Worm (Caenorhabditis elegans): ENCODE results near the gene sdz-27.
A peak's percentile ranks its signal among the peaks of the same experiment; 100 is the strongest.

Gene sdz-27

DNA sequence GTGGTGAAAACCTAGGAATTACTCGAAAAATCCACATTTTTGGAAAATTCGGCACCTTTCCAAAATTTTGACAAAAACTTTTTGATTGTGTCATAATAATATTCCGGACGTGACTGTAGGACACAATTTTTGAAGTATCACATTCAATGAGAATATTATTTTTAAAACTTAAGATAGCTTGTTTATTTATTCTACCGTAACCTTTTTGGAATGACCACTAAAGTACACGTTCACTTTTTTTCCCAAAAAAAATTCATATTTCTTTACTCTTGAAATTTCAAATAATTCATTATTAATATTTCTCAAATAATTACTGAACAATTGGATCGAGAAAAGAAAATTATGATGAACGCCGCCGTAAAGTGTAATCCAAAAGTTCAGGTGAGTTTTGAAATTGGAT is 20.4 kb downstream of the sdz-27 start, which contains the start of gene R07H5.9:
Gene R07H5.9, plus strand, starts transcription at position 301 of the 400 bp plus-strand sequence.
- TF ChIP-seq snpc-4 (tag; optimal IDR thresholded peaks at IDR 0.05), result no peak
- no peak for TF ChIP-seq aly-2 (tag; optimal IDR thresholded peaks at IDR 0.05)
- TF ChIP-seq lin-39 (tag; optimal IDR thresholded peaks at IDR 0.05), result no peak
- no peak for TF ChIP-seq egl-27 (tag; optimal IDR thresholded peaks at IDR 0.05)
- TF ChIP-seq ztf-11 (tag; optimal IDR thresholded peaks at IDR 0.05), result no peak
- TF ChIP-seq nhr-237 (tag; optimal IDR thresholded peaks at IDR 0.05), result no peak
- TF ChIP-seq jun-1 (tag; optimal IDR thresholded peaks at IDR 0.05), result no peak
- TF ChIP-seq egl-5 (tag; optimal IDR thresholded peaks at IDR 0.05), result no peak
- TF ChIP-seq nhr-67 (tag; optimal IDR thresholded peaks at IDR 0.05), result no peak
- no peak for TF ChIP-seq unc-62 (GFP tag; optimal IDR thresholded peaks at IDR 0.05)
- TF ChIP-seq fkh-2 (tag; optimal IDR thresholded peaks at IDR 0.05), result no peak
- no peak for TF ChIP-seq ztf-4 (tag; optimal IDR thresholded peaks at IDR 0.05)
- TF ChIP-seq zag-1 (tag; optimal IDR thresholded peaks at IDR 0.05), result no peak
- TF ChIP-seq eor-1 (tag; optimal IDR thresholded peaks at IDR 0.05), result no peak
- TF ChIP-seq elt-2 (tag; optimal IDR thresholded peaks at IDR 0.05), result no peak
- TF ChIP-seq nhr-76 (tag; optimal IDR thresholded peaks at IDR 0.05), result no peak

DNA sequence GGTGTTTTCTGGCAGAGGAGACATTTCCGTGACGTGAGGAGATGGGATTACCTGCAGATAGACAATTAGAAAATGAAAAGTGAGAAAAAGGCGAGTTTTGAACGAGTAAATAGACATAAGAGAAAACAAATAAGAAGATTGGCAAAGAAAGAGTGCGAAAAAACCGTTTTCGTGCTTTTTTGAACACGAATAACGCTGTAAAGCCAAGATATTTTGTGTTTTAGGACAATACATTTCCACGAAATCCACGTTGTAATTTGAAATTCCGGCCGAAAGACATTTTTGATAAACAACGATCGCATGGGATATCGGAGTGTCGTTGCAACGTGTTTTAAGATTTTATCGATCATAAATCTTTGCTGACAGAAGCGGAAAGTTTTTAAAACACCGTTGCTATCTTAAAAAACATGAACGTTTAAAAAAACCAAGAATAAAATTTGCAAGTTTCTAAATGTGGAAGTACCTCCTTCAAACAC is 24.0 kb downstream of the sdz-27 start, which contains the start of gene adk-1:
Gene adk-1, minus strand, starts transcription at position 51 of the 476 bp plus-strand sequence.
- no peak for TF ChIP-seq lin-39 (tag; optimal IDR thresholded peaks at IDR 0.05)
- no peak for TF ChIP-seq ztf-4 (tag; optimal IDR thresholded peaks at IDR 0.05)
- TF ChIP-seq mdl-1 (tag; optimal IDR thresholded peaks at IDR 0.05), result no peak
- TF ChIP-seq zag-1 (tag; optimal IDR thresholded peaks at IDR 0.05), result no peak
- TF ChIP-seq sea-2 (GFP tag; optimal IDR thresholded peaks at IDR 0.05), result no peak
- TF ChIP-seq fkh-10 (GFP tag; optimal IDR thresholded peaks at IDR 0.05), result no peak
- no peak for TF ChIP-seq unc-62 (GFP tag; optimal IDR thresholded peaks at IDR 0.05)
- TF ChIP-seq elt-3 (tag; optimal IDR thresholded peaks at IDR 0.05), result no peak
- no peak for TF ChIP-seq ceh-16 (tag; optimal IDR thresholded peaks at IDR 0.05)
- TF ChIP-seq nhr-25 (tag; optimal IDR thresholded peaks at IDR 0.05), result no peak
- no peak for TF ChIP-seq ceh-28 (tag; optimal IDR thresholded peaks at IDR 0.05)
- TF ChIP-seq lin-15B (tag; optimal IDR thresholded peaks at IDR 0.05), result peak; percentile 44
- TF ChIP-seq daf-12 (tag; optimal IDR thresholded peaks at IDR 0.05), result no peak
- no peak for TF ChIP-seq elt-1 (tag; optimal IDR thresholded peaks at IDR 0.05)
- TF ChIP-seq nfya-1 (tag; optimal IDR thresholded peaks at IDR 0.05; ENCODE audit: insufficient read depth), result peak; percentile 21
- TF ChIP-seq ztf-11 (tag; optimal IDR thresholded peaks at IDR 0.05), result no peak
- TF ChIP-seq aly-2 (tag; optimal IDR thresholded peaks at IDR 0.05), result no peak
- TF ChIP-seq nhr-12 (tag; optimal IDR thresholded peaks at IDR 0.05), result no peak

DNA sequence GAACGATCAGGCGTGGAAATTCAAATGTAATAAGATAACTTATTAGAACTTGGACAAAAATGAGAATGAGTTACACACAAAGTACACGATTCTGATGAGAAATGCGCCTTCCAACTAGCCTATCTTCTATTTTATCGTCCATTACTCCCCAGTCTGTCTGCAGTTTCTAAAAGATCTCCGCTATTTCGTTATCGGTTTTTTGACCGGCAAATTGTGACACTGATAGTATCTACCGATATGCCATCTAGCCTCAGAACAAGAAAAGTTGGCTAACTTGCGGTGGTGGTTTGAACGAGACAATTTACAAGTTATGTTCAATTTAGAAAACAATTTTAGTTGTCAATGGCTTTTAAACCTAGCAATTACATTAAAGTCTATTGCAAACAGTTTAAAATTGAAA is 24.7 kb downstream of the sdz-27 start:
- TF ChIP-seq elt-1 (tag; optimal IDR thresholded peaks at IDR 0.05) (peak; percentile 96), fkh-10 (GFP tag; optimal IDR thresholded peaks at IDR 0.05) (no peak), nhr-23 (tag; optimal IDR thresholded peaks at IDR 0.05) (peak; percentile 15), daf-12 (tag; optimal IDR thresholded peaks at IDR 0.05) (no peak), R02D3.7 (tag; optimal IDR thresholded peaks at IDR 0.05) (no peak), nhr-67 (tag; optimal IDR thresholded peaks at IDR 0.05) (no peak), unc-62 (GFP tag; optimal IDR thresholded peaks at IDR 0.05) (peak; percentile 25), zag-1 (tag; optimal IDR thresholded peaks at IDR 0.05) (no peak), elt-2 (tag; optimal IDR thresholded peaks at IDR 0.05) (peak; percentile 86), tbx-2 (tag; optimal IDR thresholded peaks at IDR 0.05) (no peak), ztf-4 (tag; optimal IDR thresholded peaks at IDR 0.05) (no peak), nhr-12 (tag; optimal IDR thresholded peaks at IDR 0.05) (no peak), pqm-1 (tag; optimal IDR thresholded peaks at IDR 0.05) (peak; percentile 18), ceh-16 (tag; optimal IDR thresholded peaks at IDR 0.05) (no peak), nhr-77 (tag; optimal IDR thresholded peaks at IDR 0.05) (no peak), nhr-25 (tag; optimal IDR thresholded peaks at IDR 0.05) (peak; percentile 54), eor-1 (tag; optimal IDR thresholded peaks at IDR 0.05) (no peak), ama-1 (optimal IDR thresholded peaks at IDR 0.05) (no peak), ceh-28 (tag; optimal IDR thresholded peaks at IDR 0.05) (peak; percentile 29), fkh-2 (tag; optimal IDR thresholded peaks at IDR 0.05) (no peak), egl-27 (tag; optimal IDR thresholded peaks at IDR 0.05) (no peak)

DNA sequence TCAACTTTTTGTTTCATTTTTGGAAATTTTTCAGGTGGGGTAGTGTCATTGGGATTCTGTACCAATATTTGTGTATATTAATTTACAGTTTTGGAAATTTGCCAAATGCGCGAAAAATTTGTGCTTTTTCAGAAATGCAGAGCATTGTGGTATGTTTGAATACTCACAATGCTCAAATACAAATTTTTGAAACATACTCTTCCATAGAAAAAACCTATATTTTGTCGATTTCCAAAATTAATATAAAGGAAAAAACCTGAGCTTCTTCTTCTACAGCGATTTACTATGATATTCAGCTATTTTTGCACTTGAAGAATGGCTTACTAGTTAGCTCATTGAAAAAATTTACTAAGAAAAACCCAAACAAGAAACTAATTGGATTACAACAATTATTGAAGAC is 26.1 kb downstream of the sdz-27 start:
- TF ChIP-seq skn-1 (tag; optimal IDR thresholded peaks at IDR 0.05), result no peak
- no peak for TF ChIP-seq unc-62 (GFP tag; optimal IDR thresholded peaks at IDR 0.05)
- TF ChIP-seq nhr-43 (tag; optimal IDR thresholded peaks at IDR 0.05; ENCODE audit: poor library complexity, severe bottlenecking), result no peak
- no peak for TF ChIP-seq nhr-28 (tag; optimal IDR thresholded peaks at IDR 0.05)
- no peak for TF ChIP-seq lin-39 (tag; optimal IDR thresholded peaks at IDR 0.05)
- no peak for TF ChIP-seq daf-12 (tag; optimal IDR thresholded peaks at IDR 0.05)
- no peak for TF ChIP-seq ama-1 (optimal IDR thresholded peaks at IDR 0.05)
- no peak for TF ChIP-seq ztf-11 (tag; optimal IDR thresholded peaks at IDR 0.05)
- TF ChIP-seq fkh-2 (tag; optimal IDR thresholded peaks at IDR 0.05), result no peak
- TF ChIP-seq ZK546.5 (tag; optimal IDR thresholded peaks at IDR 0.05), result no peak
- no peak for TF ChIP-seq tbx-2 (tag; optimal IDR thresholded peaks at IDR 0.05)
- no peak for TF ChIP-seq lsy-12 (tag; optimal IDR thresholded peaks at IDR 0.05)
- no peak for TF ChIP-seq ceh-82 (tag; optimal IDR thresholded peaks at IDR 0.05)
- no peak for TF ChIP-seq pha-4 (tag; optimal IDR thresholded peaks at IDR 0.05)
- no peak for TF ChIP-seq nhr-237 (tag; optimal IDR thresholded peaks at IDR 0.05)
- TF ChIP-seq egl-27 (tag; optimal IDR thresholded peaks at IDR 0.05), result no peak
- no peak for TF ChIP-seq elt-2 (tag; optimal IDR thresholded peaks at IDR 0.05)
- TF ChIP-seq ceh-28 (tag; optimal IDR thresholded peaks at IDR 0.05), result no peak
- no peak for TF ChIP-seq aly-2 (tag; optimal IDR thresholded peaks at IDR 0.05)

Measured in whole organism, L3 larva.